Worm (Caenorhabditis elegans): ENCODE measurements around the gene gcy-34.

The gcy-34 gene

ce11 chrV:13423608-13424007, 37.9 kb upstream of the gcy-34 start, which contains the start of gene srv-10:
Gene srv-10 (plus strand): TSS chrV:13423908.
- no peak for TF ChIP-seq unc-98 (GFP tag; IDR thresholded peaks at IDR 0.05)
- TF ChIP-seq nhr-84 (tag; optimal IDR thresholded peaks at IDR 0.05): no peak
- no peak for TF ChIP-seq lin-14 (GFP tag; optimal IDR thresholded peaks at IDR 0.05)
- no peak for TF ChIP-seq ces-1 (GFP tag; optimal IDR thresholded peaks at IDR 0.05)
- TF ChIP-seq tlp-1 (tag; optimal IDR thresholded peaks at IDR 0.05): no peak
- TF ChIP-seq nhr-237 (tag; optimal IDR thresholded peaks at IDR 0.05): no peak
- no peak for TF ChIP-seq xbp-1 (tag; optimal IDR thresholded peaks at IDR 0.05)
- no peak for TF ChIP-seq hlh-4 (tag; optimal IDR thresholded peaks at IDR 0.05)
- no peak for TF ChIP-seq ama-1 (optimal IDR thresholded peaks at IDR 0.05)
- no peak for TF ChIP-seq nhr-20 (tag; optimal IDR thresholded peaks at IDR 0.05)
- no peak for TF ChIP-seq fkh-4 (tag; optimal IDR thresholded peaks at IDR 0.05; ENCODE audit: borderline replicate concordance)
- no peak for TF ChIP-seq unc-130 (tag; optimal IDR thresholded peaks at IDR 0.05)
- TF ChIP-seq rnt-1 (tag; optimal IDR thresholded peaks at IDR 0.05): no peak
- no peak for TF ChIP-seq lin-39 (tag; optimal IDR thresholded peaks at IDR 0.05)
- TF ChIP-seq isw-1 (GFP tag; IDR thresholded peaks at IDR 0.05): no peak
- TF ChIP-seq fkh-10 (GFP tag; optimal IDR thresholded peaks at IDR 0.05): no peak
- no peak for TF ChIP-seq efl-3 (GFP tag; optimal IDR thresholded peaks at IDR 0.05)
- no peak for TF ChIP-seq ceh-88 (GFP tag; IDR thresholded peaks at IDR 0.05)
- TF ChIP-seq sptf-1 (tag; optimal IDR thresholded peaks at IDR 0.05): no peak
- TF ChIP-seq nhr-28 (tag; optimal IDR thresholded peaks at IDR 0.05): no peak

ce11 chrV:13423045-13423444, 37.3 kb upstream of the gcy-34 start, which contains the start of gene srv-9:
Gene srv-9 (minus strand): TSS chrV:13423145.
- TF ChIP-seq nhr-12 (tag; optimal IDR thresholded peaks at IDR 0.05): no peak
- no peak for TF ChIP-seq irx-1 (tag; optimal IDR thresholded peaks at IDR 0.05)
- TF ChIP-seq C04F5.9 (tag; optimal IDR thresholded peaks at IDR 0.05): no peak
- no peak for TF ChIP-seq elt-2 (tag; optimal IDR thresholded peaks at IDR 0.05)
- TF ChIP-seq fkh-8 (tag; optimal IDR thresholded peaks at IDR 0.05): no peak
- no peak for TF ChIP-seq sup-37 (GFP tag; optimal IDR thresholded peaks at IDR 0.05)
- no peak for TF ChIP-seq tbx-2 (tag; optimal IDR thresholded peaks at IDR 0.05)
- TF ChIP-seq unc-86 (tag; optimal IDR thresholded peaks at IDR 0.05): no peak
- no peak for TF ChIP-seq lsy-2 (tag; optimal IDR thresholded peaks at IDR 0.05)
- no peak for TF ChIP-seq efl-1 (optimal IDR thresholded peaks at IDR 0.05)
- TF ChIP-seq efl-1 (GFP tag; optimal IDR thresholded peaks at IDR 0.05 in 1 of 2): no peak
- TF ChIP-seq unc-98 (GFP tag; IDR thresholded peaks at IDR 0.05): no peak
- no peak for TF ChIP-seq snpc-4 (tag; optimal IDR thresholded peaks at IDR 0.05)
- no peak for TF ChIP-seq nhr-11 (tag; optimal IDR thresholded peaks at IDR 0.05)
- no peak for TF ChIP-seq fkh-10 (GFP tag; optimal IDR thresholded peaks at IDR 0.05)
- no peak for TF ChIP-seq xbp-1 (tag; optimal IDR thresholded peaks at IDR 0.05)
- no peak for TF ChIP-seq mef-2 (tag; optimal IDR thresholded peaks at IDR 0.05)
- TF ChIP-seq elt-3 (tag; optimal IDR thresholded peaks at IDR 0.05): no peak
- no peak for TF ChIP-seq ama-1 (optimal IDR thresholded peaks at IDR 0.05)
- no peak for TF ChIP-seq efl-3 (GFP tag; optimal IDR thresholded peaks at IDR 0.05)

- TF ChIP-seq nhr-85 (tag): no peak
- no peak for TF ChIP-seq isw-1 (GFP tag; IDR thresholded peaks at IDR 0.05)
- TF ChIP-seq nhr-237 (tag; optimal IDR thresholded peaks at IDR 0.05): no peak
- no peak for TF ChIP-seq skn-1 (tag; optimal IDR thresholded peaks at IDR 0.05)
- no peak for TF ChIP-seq ztf-4 (tag; optimal IDR thresholded peaks at IDR 0.05)
- peak; percentile 90 for TF ChIP-seq elt-2 (tag; optimal IDR thresholded peaks at IDR 0.05)
- TF ChIP-seq hlh-17 (GFP tag; optimal IDR thresholded peaks at IDR 0.05; ENCODE audit: borderline replicate concordance): no peak
- no peak for TF ChIP-seq nhr-12 (tag; optimal IDR thresholded peaks at IDR 0.05)
Measured at ce11 chrV:13421697-13422096, 36.0 kb upstream of the gcy-34 start.

- TF ChIP-seq hlh-17 (GFP tag; optimal IDR thresholded peaks at IDR 0.05; ENCODE audit: borderline replicate concordance) (no peak), F16B12.6 (tag; optimal IDR thresholded peaks at IDR 0.05) (no peak), fkh-8 (tag; optimal IDR thresholded peaks at IDR 0.05) (peak; percentile 45)
Measured at ce11 chrV:13420640-13421039, 34.9 kb upstream of the gcy-34 start, which contains the start of gene srv-8. Gene srv-8 (minus strand): TSS chrV:13420740.
